Fruit fly (Drosophila melanogaster) whole organism, prepupa: ENCODE data around the gene mas.

Source experiments
- Blimp-1 ChIP-seq: fragments of 200-800 bp; sonication (Bioruptor generic); optimal IDR thresholded peaks from 3 replicates; lab custom pipeline; 2017; ENCODE audit warnings: missing biosample characterization, missing genetic modification characterization, mild to moderate bottlenecking, moderate library complexity, missing genetic modification reagents
- CG10631 ChIP-seq: fragments of 200-800 bp; sonication (Bioruptor generic); optimal IDR thresholded peaks from 2 replicates; lab custom pipeline; 2016; ENCODE audit warnings: missing biosample characterization, missing genetic modification characterization
- CG11902 ChIP-seq: fragments of 200-800 bp; sonication (Bioruptor generic); optimal IDR thresholded peaks from 3 replicates; lab custom pipeline; 2016; ENCODE audit warnings: missing biosample characterization, missing genetic modification characterization
- CG15336 ChIP-seq: fragments of 200-800 bp; sonication (Bioruptor generic); IDR thresholded peaks from 2 replicates; pipeline ENCODE4 v1.3.6; 2022; ENCODE audit warnings: missing biosample characterization, missing genetic modification characterization
- CG3032 ChIP-seq: fragments of 200-800 bp; optimal IDR thresholded peaks from 2 replicates; lab custom pipeline; 2019; ENCODE audit warnings: missing biosample characterization, mild to moderate bottlenecking, missing genetic modification characterization, moderate library complexity
- CG31627 ChIP-seq: fragments of 200-800 bp; sonication (Bioruptor generic); optimal IDR thresholded peaks from 3 replicates; lab custom pipeline; 2016; ENCODE audit warnings: missing biosample characterization, missing genetic modification characterization
- CG32006 ChIP-seq: fragments of 200-800 bp; sonication (Bioruptor generic); optimal IDR thresholded peaks from 3 replicates; lab custom pipeline; 2017; ENCODE audit warnings: missing biosample characterization, mild to moderate bottlenecking, missing genetic modification characterization
- CG34406 ChIP-seq: fragments of 200-800 bp; sonication (Bioruptor generic); optimal IDR thresholded peaks from 3 replicates; lab custom pipeline; 2016; ENCODE audit warnings: missing biosample characterization, missing genetic modification characterization
- CG3919 ChIP-seq: fragments of 200-800 bp; sonication (Bioruptor generic); optimal IDR thresholded peaks from 3 replicates; lab custom pipeline; 2016; ENCODE audit warnings: missing biosample characterization, missing genetic modification characterization
- CG4318 ChIP-seq: fragments of 200-800 bp; sonication (Bioruptor generic); optimal IDR thresholded peaks from 3 replicates; lab custom pipeline; 2017; ENCODE audit warnings: missing biosample characterization, mild to moderate bottlenecking, missing genetic modification characterization
- CG6163 ChIP-seq: fragments of 200-800 bp; sonication (Bioruptor generic); IDR thresholded peaks from 3 replicates; pipeline ENCODE4 v1.3.6; 2022; ENCODE audit warnings: missing biosample characterization, missing genetic modification characterization
- CG6276 ChIP-seq: fragments of 200-800 bp; sonication (Bioruptor generic); optimal IDR thresholded peaks from 2 replicates; lab custom pipeline; 2017; ENCODE audit warnings: missing biosample characterization, mild to moderate bottlenecking, missing genetic modification characterization
- CG6792 ChIP-seq: fragments of 200-800 bp; sonication (Bioruptor generic); optimal IDR thresholded peaks from 3 replicates; lab custom pipeline; 2016; ENCODE audit warnings: missing biosample characterization, missing genetic modification characterization
- CG6808 ChIP-seq: fragments of 200-800 bp; sonication (Bioruptor generic); optimal IDR thresholded peaks from 3 replicates; lab custom pipeline; 2017; ENCODE audit warnings: missing biosample characterization, missing genetic modification characterization, mild to moderate bottlenecking, moderate library complexity, missing genetic modification reagents
- CG6854 ChIP-seq: fragments of 200-800 bp; sonication (Bioruptor generic); optimal IDR thresholded peaks from 2 replicates; lab custom pipeline; 2017; ENCODE audit warnings: missing biosample characterization, mild to moderate bottlenecking, missing genetic modification characterization
- CG7368 ChIP-seq: fragments of 200-800 bp; sonication (Bioruptor generic); optimal IDR thresholded peaks from 3 replicates; lab custom pipeline; 2016; ENCODE audit warnings: missing biosample characterization, missing genetic modification characterization
- CG8119 ChIP-seq: fragments of 200-800 bp; sonication (Bioruptor generic); IDR thresholded peaks from 3 replicates; pipeline ENCODE4 v1.3.6; 2022; ENCODE audit warnings: missing biosample characterization, missing genetic modification characterization
- CG8319 ChIP-seq: fragments of 200-800 bp; sonication (Bioruptor generic); optimal IDR thresholded peaks from 3 replicates; lab custom pipeline; 2016; ENCODE audit warnings: missing biosample characterization, missing genetic modification characterization
- CG9139 ChIP-seq: fragments of 200-800 bp; sonication (Bioruptor generic); optimal IDR thresholded peaks from 3 replicates; lab custom pipeline; 2017; ENCODE audit warnings: missing biosample characterization, mild to moderate bottlenecking, missing genetic modification characterization
- Eip75B ChIP-seq: fragments of 200-800 bp; sonication (Bioruptor generic); optimal IDR thresholded peaks from 3 replicates; lab custom pipeline; 2016; ENCODE audit warnings: missing biosample characterization, missing genetic modification characterization
- Eip78C ChIP-seq: fragments of 200-800 bp; sonication (Bioruptor generic); peaks from one replicate; lab custom pipeline; 2016; ENCODE audit warnings: missing biosample characterization, missing genetic modification characterization
- Eip93F ChIP-seq: fragments of 200-800 bp; sonication (Bioruptor generic); optimal IDR thresholded peaks from 2 replicates; lab custom pipeline; 2016; ENCODE audit warnings: missing biosample characterization, mild to moderate bottlenecking, missing genetic modification characterization
- Ets21C ChIP-seq: fragments of 200-800 bp; sonication (Bioruptor generic); optimal IDR thresholded peaks from 3 replicates; lab custom pipeline; 2016; ENCODE audit warnings: missing biosample characterization, missing genetic modification characterization
- Ets96B ChIP-seq: fragments of 200-800 bp; optimal IDR thresholded peaks from 2 replicates; lab custom pipeline; 2019; ENCODE audit warnings: missing biosample characterization, mild to moderate bottlenecking, missing genetic modification characterization, moderate library complexity
- Gug ChIP-seq: fragments of 200-800 bp; sonication (Bioruptor generic); IDR thresholded peaks from 2 replicates; pipeline ENCODE4 v1.3.6; 2022; ENCODE audit warnings: missing biosample characterization, missing genetic modification characterization
- Hr39 ChIP-seq: fragments of 200-800 bp; sonication (Bioruptor generic); optimal IDR thresholded peaks from 2 replicates; lab custom pipeline; 2016; ENCODE audit warnings: missing biosample characterization, missing genetic modification characterization
- Hr4 ChIP-seq: fragments of 200-800 bp; sonication (Bioruptor generic); optimal IDR thresholded peaks from 3 replicates; lab custom pipeline; 2016; ENCODE audit warnings: missing biosample characterization, missing genetic modification characterization
- Lpt ChIP-seq: fragments of 200-800 bp; sonication (Bioruptor generic); optimal IDR thresholded peaks from 3 replicates; lab custom pipeline; 2016; ENCODE audit warnings: missing biosample characterization, missing genetic modification characterization
- Met ChIP-seq: fragments of 200-800 bp; sonication (Bioruptor generic); optimal IDR thresholded peaks from 3 replicates; lab custom pipeline; 2016; ENCODE audit warnings: missing biosample characterization, missing genetic modification characterization
- OdsH ChIP-seq: fragments of 200-800 bp; sonication (Bioruptor generic); optimal IDR thresholded peaks from 3 replicates; lab custom pipeline; 2016; ENCODE audit warnings: missing biosample characterization, missing genetic modification characterization
- Sox14 ChIP-seq: fragments of 200-800 bp; sonication (Bioruptor generic); optimal IDR thresholded peaks from 3 replicates; lab custom pipeline; 2016; ENCODE audit warnings: missing biosample characterization, missing genetic modification characterization
- Sox15 ChIP-seq: fragments of 200-800 bp; sonication (Bioruptor generic); optimal IDR thresholded peaks from 3 replicates; lab custom pipeline; 2016; ENCODE audit warnings: missing biosample characterization, missing genetic modification characterization
- achi ChIP-seq: fragments of 200-800 bp; sonication (Bioruptor generic); optimal IDR thresholded peaks from 3 replicates; lab custom pipeline; 2016; ENCODE audit warnings: missing biosample characterization, missing genetic modification characterization
- acj6 ChIP-seq: fragments of 200-800 bp; sonication (Bioruptor generic); optimal IDR thresholded peaks from 3 replicates; lab custom pipeline; 2016; ENCODE audit warnings: missing biosample characterization, missing genetic modification characterization
- cyc ChIP-seq: fragments of 200-800 bp; sonication (Bioruptor generic); optimal IDR thresholded peaks from 3 replicates; lab custom pipeline; 2016; ENCODE audit warnings: missing biosample characterization, missing genetic modification characterization
- dac ChIP-seq: fragments of 200-800 bp; sonication (Bioruptor generic); optimal IDR thresholded peaks from 2 replicates; lab custom pipeline; 2017; ENCODE audit warnings: missing biosample characterization, mild to moderate bottlenecking, missing genetic modification characterization
- eg ChIP-seq: fragments of 200-800 bp; sonication (Bioruptor generic); IDR thresholded peaks from 3 replicates; pipeline ENCODE4 v1.3.6; 2022; ENCODE audit warnings: missing biosample characterization, missing genetic modification characterization
- esn ChIP-seq: fragments of 200-800 bp; sonication (Bioruptor generic); optimal IDR thresholded peaks from 2 replicates; lab custom pipeline; 2016; ENCODE audit warnings: missing biosample characterization, mild to moderate bottlenecking, missing genetic modification characterization, moderate library complexity
- fd85E ChIP-seq: fragments of 200-800 bp; sonication (Bioruptor generic); optimal IDR thresholded peaks from 3 replicates; lab custom pipeline; 2016; ENCODE audit warnings: missing biosample characterization, missing genetic modification characterization
- fkh ChIP-seq: fragments of 200-800 bp; sonication (Bioruptor generic); optimal IDR thresholded peaks from 3 replicates; lab custom pipeline; 2017; ENCODE audit warnings: missing biosample characterization, mild to moderate bottlenecking, missing genetic modification characterization, moderate library complexity
- net ChIP-seq: fragments of 200-800 bp; sonication (Bioruptor generic); optimal IDR thresholded peaks from 3 replicates; lab custom pipeline; 2016; ENCODE audit warnings: missing biosample characterization, missing genetic modification characterization
- pdm3 ChIP-seq: fragments of 200-800 bp; sonication (Bioruptor generic); optimal IDR thresholded peaks from 3 replicates; lab custom pipeline; 2016; ENCODE audit warnings: missing biosample characterization, missing genetic modification characterization
- salr ChIP-seq, 2 experiments: fragments of 200-800 bp; sonication (Bioruptor generic); optimal IDR thresholded peaks; 3 replicates each; lab custom pipeline; 2016 to 2018; ENCODE audit warnings: missing biosample characterization in 2 of 2, missing genetic modification characterization in 2 of 2, mild to moderate bottlenecking in 1 of 2
- spab ChIP-seq: fragments of 200-800 bp; sonication (Bioruptor generic); optimal IDR thresholded peaks from 2 replicates; lab custom pipeline; 2017; ENCODE audit warnings: missing biosample characterization, mild to moderate bottlenecking, missing genetic modification characterization, missing genetic modification reagents
- ss ChIP-seq, 2 experiments: fragments of 200-800 bp; sonication (Bioruptor generic); optimal IDR thresholded peaks; 2 replicates in 1 of 2; 3 replicates in 1 of 2; lab custom pipeline; 2017 to 2018; ENCODE audit warnings: mild to moderate bottlenecking in 2 of 2, missing biosample characterization in 2 of 2, missing genetic modification characterization in 2 of 2, moderate library complexity in 1 of 2
- svp ChIP-seq: fragments of 200-800 bp; sonication (Bioruptor generic); peaks from one replicate; lab custom pipeline; 2016; ENCODE audit warnings: missing biosample characterization, missing genetic modification characterization
- topi ChIP-seq: fragments of 200-800 bp; sonication (Bioruptor generic); optimal IDR thresholded peaks from 3 replicates; lab custom pipeline; 2016; ENCODE audit warnings: missing biosample characterization, missing genetic modification characterization
- vri ChIP-seq: fragments of 200-800 bp; sonication (Bioruptor generic); optimal IDR thresholded peaks from 3 replicates; lab custom pipeline; 2016; ENCODE audit warnings: missing biosample characterization, mild to moderate bottlenecking, missing genetic modification characterization

Gene mas

dm6 chr3L:4117493-4117892 lies 49.8 kb downstream of the mas start:
- TF ChIP-seq CG4318 (GFP tag; lab: Kevin White, UChicago) = no peak
- no peak for TF ChIP-seq cyc (GFP tag; lab: Kevin White, UChicago)
- TF ChIP-seq CG10631 (GFP tag; lab: Kevin White, UChicago) = no peak
- TF ChIP-seq CG8319 (GFP tag; lab: Kevin White, UChicago) = no peak
- no peak for TF ChIP-seq OdsH (GFP tag; lab: Kevin White, UChicago)
- TF ChIP-seq CG32006 (GFP tag; lab: Kevin White, UChicago) = no peak
- no peak for TF ChIP-seq achi
- no peak for TF ChIP-seq CG7368 (GFP tag; lab: Kevin White, UChicago)

dm6 chr3L:4116490-4117367 lies 50.5 kb downstream of the mas start:
- TF ChIP-seq Ets21C (GFP tag; lab: Kevin White, UChicago) (no peak), Eip93F (GFP tag; lab: Kevin White, UChicago) (peak; percentile 77), pdm3 (GFP tag; lab: Kevin White, UChicago) (peak; percentile 22), Hr4 (peak; percentile 18), fkh (GFP tag; lab: Kevin White, UChicago) (peak; percentile 35), svp (GFP tag; lab: Kevin White, UChicago) (peak; percentile 83), CG7368 (GFP tag; lab: Kevin White, UChicago) (no peak), CG6163 (GFP tag; lab: Robert Waterston, UW) (no peak), Eip75B (GFP tag; lab: Kevin White, UChicago) (no peak), CG4318 (GFP tag; lab: Kevin White, UChicago) (no peak), OdsH (GFP tag; lab: Kevin White, UChicago) (peak; percentile 9), Hr39 (GFP tag; lab: Kevin White, UChicago) (no peak), fd85E (GFP tag; lab: Kevin White, UChicago) (no peak), Met (GFP tag; lab: Kevin White, UChicago) (no peak), Ets96B (tag; lab: Kevin White, UChicago) (peak; percentile 14), vri (peak; percentile 61), net (GFP tag; lab: Kevin White, UChicago) (peak; percentile 11), CG6276 (GFP tag; lab: Kevin White, UChicago) (peak; percentile 26), CG6854 (no peak), CG8119 (0 out of 3 replicates have a peak, but pooled peaks have one; percentile 35), CG32006 (GFP tag; lab: Kevin White, UChicago) (peak; percentile 17), achi (peak; percentile 11), eg (GFP tag; lab: Robert Waterston, UW) (peak; percentile 63), CG11902 (GFP tag; lab: Kevin White, UChicago) (no peak), spab (no peak), dac (GFP tag; lab: Kevin White, UChicago) (no peak), ss (GFP tag; optimal IDR thresholded peaks at IDR 0.05; lab: Kevin White, UChicago) (no peak), acj6 (GFP tag; lab: Kevin White, UChicago) (no peak), CG6808 (GFP tag; lab: Kevin White, UChicago) (no peak), salr (GFP tag; optimal IDR thresholded peaks at IDR 0.05; lab: Kevin White, UChicago) (no peak), cyc (GFP tag; lab: Kevin White, UChicago) (no peak), Eip78C (GFP tag; lab: Kevin White, UChicago) (peak; percentile 71), Sox15 (no peak), CG3032 (tag; lab: Kevin White, UChicago) (no peak), CG6792 (GFP tag; lab: Kevin White, UChicago) (no peak), CG3919 (GFP tag; lab: Kevin White, UChicago) (no peak), CG15336 (GFP tag; lab: Robert Waterston, UW) (peak; percentile 70), CG31627 (GFP tag; lab: Kevin White, UChicago) (no peak), Gug (GFP tag; lab: Robert Waterston, UW) (0 out of 2 replicates have a peak, but pooled peaks have one; percentile 17), esn (GFP tag; lab: Kevin White, UChicago) (no peak), Sox14 (no peak), CG9139 (no peak), Blimp-1 (GFP tag; lab: Kevin White, UChicago) (no peak), CG34406 (GFP tag; lab: Kevin White, UChicago) (no peak), Lpt (GFP tag; lab: Kevin White, UChicago) (no peak), topi (GFP tag; lab: Kevin White, UChicago) (peak; percentile 10)
